Worm (Caenorhabditis elegans) whole organism, L4 larva: ENCODE data around the gene C31H2.3.

Experiments used
- aha-1 ChIP-seq: fragments of 150-350 bp; peaks from one replicate; lab custom pipeline; 2014; ENCODE audit warnings: missing biosample characterization, missing genetic modification characterization
- ama-1 ChIP-seq: fragments of 150-350 bp; optimal IDR thresholded peaks from 2 replicates; lab custom pipeline; 2014; ENCODE audit warnings: inconsistent platforms, mixed read lengths
- hlh-11 ChIP-seq: fragments of 200-800 bp; sonication (Bioruptor generic); optimal IDR thresholded peaks from 2 replicates; lab custom pipeline; 2018; ENCODE audit warnings: mild to moderate bottlenecking, missing genetic modification characterization, missing compliant biosample characterization
- lin-15B ChIP-seq: fragments of 150-350 bp; sonication (generic microtip); optimal IDR thresholded peaks from 3 replicates; lab custom pipeline; 2014; ENCODE audit warnings: missing biosample characterization, missing genetic modification characterization
- snpc-4 ChIP-seq: fragments of 150-350 bp; optimal IDR thresholded peaks from 2 replicates; lab custom pipeline; 2014; ENCODE audit warnings: missing biosample characterization, missing genetic modification characterization

DNA sequence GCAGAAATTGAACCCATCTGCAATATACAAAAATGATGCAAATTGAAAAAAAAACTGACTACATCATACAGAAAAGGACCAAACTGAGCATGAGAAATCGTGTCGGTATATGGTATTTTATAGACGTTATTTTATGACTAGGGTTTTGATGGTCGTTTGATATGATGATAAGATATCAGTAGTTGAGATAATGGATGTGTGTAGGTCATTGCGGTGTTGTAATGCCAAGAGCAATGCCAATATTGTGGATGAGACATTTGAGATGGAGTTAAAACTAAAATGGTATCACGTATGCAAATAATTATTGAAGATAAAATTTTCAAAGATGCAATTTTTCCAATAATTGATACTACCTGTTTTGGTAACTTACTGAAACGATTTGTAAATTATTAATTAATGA, 5.5 kb upstream of the C31H2.3 start, which contains the start of gene C31H2.4:
- no peak for TF ChIP-seq lin-15B
- no peak for TF ChIP-seq hlh-11 (tag; lab: Kevin White, UChicago)
- no peak for TF ChIP-seq ama-1 (lab: Kevin White, UChicago)
- no peak for TF ChIP-seq snpc-4 (tag; lab: Kevin White, UChicago)
- TF ChIP-seq aha-1 (tag; lab: Kevin White, UChicago), result no peak
